Worm (Caenorhabditis elegans) whole organism, L2 larva: ENCODE data around the gene sru-9.
"Not testable (repeated sequence)": the region's sequence is repeated elsewhere in the genome, so short reads cannot be mapped to it uniquely, and the experiment has no call there.

Source experiments
- Y55F3AM.14 ChIP-seq: fragments of 200-800 bp; sonication (Bioruptor generic); optimal IDR thresholded peaks from 2 replicates; lab custom pipeline; 2018; ENCODE audit warnings: mild to moderate bottlenecking, missing genetic modification characterization, missing compliant biosample characterization
- ZK546.5 ChIP-seq: sonication (generic microtip); optimal IDR thresholded peaks from 2 replicates; lab custom pipeline; 2017; ENCODE audit warnings: missing biosample characterization, missing genetic modification characterization
- alr-1 ChIP-seq: fragments of 150-350 bp; optimal IDR thresholded peaks from 2 replicates; lab custom pipeline; 2014; ENCODE audit warnings: missing biosample characterization, missing genetic modification characterization
- ama-1 ChIP-seq: fragments of 150-350 bp; optimal IDR thresholded peaks from 2 replicates; lab custom pipeline; 2018; ENCODE audit warnings: inconsistent platforms
- ceh-16 ChIP-seq: fragments of 150-350 bp; optimal IDR thresholded peaks from 2 replicates; lab custom pipeline; 2014; ENCODE audit warnings: missing biosample characterization, missing genetic modification characterization
- ceh-82 ChIP-seq: fragments of 150-350 bp; optimal IDR thresholded peaks from 2 replicates; lab custom pipeline; 2014; ENCODE audit warnings: missing biosample characterization, missing genetic modification characterization
- crh-2 ChIP-seq: sonication (generic microtip); optimal IDR thresholded peaks from 2 replicates; lab custom pipeline; 2017; ENCODE audit warnings: missing biosample characterization, missing genetic modification characterization
- dmd-4 ChIP-seq: sonication (generic microtip); optimal IDR thresholded peaks from 2 replicates; lab custom pipeline; 2017; ENCODE audit warnings: missing biosample characterization, missing genetic modification characterization
- egl-27 ChIP-seq: sonication (generic microtip); optimal IDR thresholded peaks from 3 replicates; lab custom pipeline; 2017; ENCODE audit warnings: missing biosample characterization, missing genetic modification reagents, missing genetic modification characterization
- elt-1 ChIP-seq: fragments of 150-350 bp; optimal IDR thresholded peaks from 2 replicates; lab custom pipeline; 2014; ENCODE audit warnings: missing biosample characterization, missing genetic modification characterization
- fos-1 ChIP-seq: fragments of 150-350 bp; optimal IDR thresholded peaks from 2 replicates; lab custom pipeline; 2014; ENCODE audit warnings: missing biosample characterization, missing genetic modification characterization
- gmeb-1 ChIP-seq: fragments of 150-350 bp; optimal IDR thresholded peaks from 2 replicates; lab custom pipeline; 2014; ENCODE audit warnings: missing biosample characterization, missing genetic modification characterization
- lin-11 ChIP-seq: fragments of 150-350 bp; sonication (generic microtip); optimal IDR thresholded peaks from 2 replicates; lab custom pipeline; 2014; ENCODE audit warnings: missing biosample characterization, missing genetic modification characterization, inconsistent platforms, mixed read lengths
- lin-39 ChIP-seq: fragments of 150-350 bp; optimal IDR thresholded peaks from 2 replicates; lab custom pipeline; 2014; ENCODE audit warnings: missing biosample characterization, missing genetic modification reagents, missing genetic modification characterization
- lsy-2 ChIP-seq, 2 experiments: fragments of 150-350 bp in 1 of 2; sonication (generic microtip) in 1 of 2; optimal IDR thresholded peaks; 2 replicates each; lab custom pipeline; 2014 to 2017; ENCODE audit warnings: missing biosample characterization in 2 of 2, missing genetic modification characterization in 2 of 2
- mab-5 ChIP-seq: fragments of 150-350 bp; optimal IDR thresholded peaks from 2 replicates; lab custom pipeline; 2014; ENCODE audit warnings: missing biosample characterization, missing genetic modification characterization
- mbf-1 ChIP-seq: sonication (generic microtip); optimal IDR thresholded peaks from 2 replicates; lab custom pipeline; 2017; ENCODE audit warnings: missing biosample characterization, missing genetic modification characterization
- nhr-10 ChIP-seq: sonication (generic microtip); optimal IDR thresholded peaks from 2 replicates; lab custom pipeline; 2017; ENCODE audit warnings: missing biosample characterization, missing genetic modification characterization
- nhr-129 ChIP-seq: fragments of 150-350 bp; optimal IDR thresholded peaks from 2 replicates; lab custom pipeline; 2014; ENCODE audit warnings: missing biosample characterization, missing genetic modification characterization
- nhr-23 ChIP-seq: fragments of 150-350 bp; optimal IDR thresholded peaks from 2 replicates; lab custom pipeline; 2014; ENCODE audit warnings: missing biosample characterization, missing genetic modification reagents, missing genetic modification characterization
- nhr-237 ChIP-seq: fragments of 150-350 bp; optimal IDR thresholded peaks from 2 replicates; lab custom pipeline; 2014; ENCODE audit warnings: missing biosample characterization, missing genetic modification characterization
- nhr-25 ChIP-seq: fragments of 150-350 bp; sonication (generic microtip); optimal IDR thresholded peaks from 3 replicates; lab custom pipeline; 2014; ENCODE audit warnings: missing biosample characterization, missing genetic modification characterization
- nhr-6 ChIP-seq: fragments of 150-350 bp; optimal IDR thresholded peaks from 2 replicates; lab custom pipeline; 2014; ENCODE audit warnings: missing biosample characterization, missing genetic modification characterization
- sem-4 ChIP-seq: fragments of 150-350 bp; optimal IDR thresholded peaks from 2 replicates; lab custom pipeline; 2014; ENCODE audit warnings: missing biosample characterization, missing genetic modification reagents, missing genetic modification characterization
- skn-1 ChIP-seq: sonication (generic microtip); optimal IDR thresholded peaks from 2 replicates; lab custom pipeline; 2017; ENCODE audit warnings: missing biosample characterization, missing genetic modification characterization
- sma-9 ChIP-seq, 2 experiments: fragments of 150-350 bp in 1 of 2; sonication (generic microtip) in 1 of 2; optimal IDR thresholded peaks; 2 replicates each; lab custom pipeline; 2014 to 2016; ENCODE audit warnings: missing genetic modification characterization in 2 of 2, mild to moderate bottlenecking in 1 of 2, missing biosample characterization in 1 of 2, missing compliant biosample characterization in 1 of 2, missing genetic modification reagents in 1 of 2, moderate library complexity in 1 of 2
- snpc-4 ChIP-seq: fragments of 150-350 bp; optimal IDR thresholded peaks from 2 replicates; lab custom pipeline; 2014; ENCODE audit warnings: missing biosample characterization, missing genetic modification characterization
- unc-39 ChIP-seq: fragments of 150-350 bp; optimal IDR thresholded peaks from 2 replicates; lab custom pipeline; 2014; ENCODE audit warnings: missing biosample characterization, missing genetic modification characterization
- unc-55 ChIP-seq: fragments of 150-350 bp; sonication (generic microtip); optimal IDR thresholded peaks from 3 replicates; lab custom pipeline; 2014; ENCODE audit warnings: missing biosample characterization, missing genetic modification reagents, missing genetic modification characterization
- ztf-1 ChIP-seq: fragments of 200-800 bp; sonication (Bioruptor generic); conservative IDR thresholded peaks from 2 replicates; pipeline ENCODE4 v1.3.6; 2022; ENCODE audit warnings: missing genetic modification characterization, missing compliant biosample characterization
- ztf-4 ChIP-seq: fragments of 150-350 bp; optimal IDR thresholded peaks from 2 replicates; lab custom pipeline; 2014; ENCODE audit warnings: missing biosample characterization, missing genetic modification characterization

Gene sru-9

DNA sequence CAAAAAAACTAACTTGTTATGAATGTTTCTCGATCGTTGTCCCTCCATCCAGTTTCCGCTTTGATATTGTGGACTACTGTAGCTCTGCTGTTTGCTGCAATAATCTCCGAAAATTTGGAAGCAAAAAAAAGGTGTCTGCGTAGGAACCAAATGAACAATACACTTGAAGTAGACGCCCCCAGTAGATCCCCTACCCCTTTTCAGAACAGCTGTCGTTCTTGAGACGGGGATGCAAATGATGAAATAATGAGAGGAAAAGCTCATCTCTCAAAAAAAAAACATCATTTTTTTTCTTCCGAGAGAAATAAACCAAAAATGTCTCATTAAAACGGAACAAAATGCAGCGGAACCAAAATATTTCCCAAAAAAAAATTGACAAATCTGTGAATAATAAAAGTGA is 31.4 kb upstream of the sru-9 start:
- TF ChIP-seq nhr-10 (tag; lab: Kevin White, UChicago), result no peak
- peak; percentile 58 for TF ChIP-seq nhr-129 (tag; lab: Kevin White, UChicago)

DNA sequence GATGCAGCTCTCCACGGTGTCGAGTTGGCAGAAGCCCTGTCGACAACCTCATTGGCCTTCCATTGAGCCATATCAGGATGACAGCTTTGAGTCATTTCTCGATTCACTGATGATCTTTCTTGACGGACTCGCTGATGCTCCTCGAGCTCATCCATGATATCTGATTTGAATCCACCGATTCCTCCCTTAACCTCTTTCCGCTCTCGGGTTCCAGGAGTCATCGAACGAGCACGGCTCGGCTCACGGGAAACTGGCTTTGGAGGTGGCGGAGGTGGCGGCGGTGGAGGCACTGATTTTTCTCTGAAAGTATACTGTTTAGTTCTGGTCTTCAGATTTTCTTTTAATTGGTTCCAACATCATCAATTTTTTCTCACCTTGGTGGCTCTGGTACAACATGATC is 29.8 kb upstream of the sru-9 start:
- TF ChIP-seq sem-4, result no peak
- no peak for TF ChIP-seq snpc-4

DNA sequence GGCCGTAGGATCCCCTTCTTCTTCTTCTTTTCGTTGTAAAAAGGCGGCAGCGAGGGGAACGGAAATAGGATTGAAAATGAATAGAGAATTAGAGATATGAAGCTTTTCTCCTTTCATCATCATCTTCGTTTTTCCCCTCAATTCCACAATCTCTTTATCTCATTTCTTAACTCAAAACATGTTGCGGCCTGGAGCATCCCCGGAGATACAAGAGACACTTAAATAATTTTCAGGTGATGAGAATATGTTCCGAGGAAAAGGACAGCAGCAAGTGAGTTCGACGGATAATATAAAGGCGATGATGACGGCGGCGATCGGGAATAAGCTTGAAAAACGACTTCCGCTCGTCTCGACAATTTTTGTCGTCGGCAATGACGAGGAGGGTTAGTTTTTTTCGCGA is 27.2 kb upstream of the sru-9 start, which contains the start of the genes Y45F10B.13 and qui-1:
Y45F10B.13 (minus strand) TSS at position 101 of the 400 bp plus-strand sequence.
qui-1 (plus strand) TSS at position 233 of the 400 bp plus-strand sequence.
- peak; percentile 42 for TF ChIP-seq nhr-129 (tag; lab: Kevin White, UChicago)
- no peak for TF ChIP-seq ZK546.5 (tag; lab: Kevin White, UChicago)
- TF ChIP-seq, all 48 proteins: peak for 1

DNA sequence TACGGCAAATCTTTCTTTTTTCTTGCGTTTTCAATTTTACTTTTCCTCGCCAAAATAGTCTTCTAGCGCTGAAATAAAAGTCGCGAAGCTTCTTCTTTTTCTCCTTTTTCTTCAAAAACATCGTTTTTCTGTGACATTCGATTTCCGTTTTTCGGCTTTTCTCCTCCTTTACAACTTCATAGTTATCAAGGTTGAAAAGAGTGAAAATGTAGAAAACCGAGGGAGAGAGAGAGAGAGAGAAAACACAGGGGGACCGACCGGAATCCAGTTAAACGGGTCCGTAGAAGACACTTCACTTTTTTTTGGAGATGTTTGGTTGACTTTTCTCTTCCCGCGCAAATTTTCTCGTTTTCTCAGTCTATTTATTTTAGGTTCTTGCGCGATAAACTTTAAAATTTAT is 24.5 kb upstream of the sru-9 start:
- TF ChIP-seq nhr-10 (tag; lab: Kevin White, UChicago), result no peak
- no peak for TF ChIP-seq ceh-82 (tag; lab: Kevin White, UChicago)
- no peak for TF ChIP-seq skn-1 (tag; lab: Kevin White, UChicago)

DNA sequence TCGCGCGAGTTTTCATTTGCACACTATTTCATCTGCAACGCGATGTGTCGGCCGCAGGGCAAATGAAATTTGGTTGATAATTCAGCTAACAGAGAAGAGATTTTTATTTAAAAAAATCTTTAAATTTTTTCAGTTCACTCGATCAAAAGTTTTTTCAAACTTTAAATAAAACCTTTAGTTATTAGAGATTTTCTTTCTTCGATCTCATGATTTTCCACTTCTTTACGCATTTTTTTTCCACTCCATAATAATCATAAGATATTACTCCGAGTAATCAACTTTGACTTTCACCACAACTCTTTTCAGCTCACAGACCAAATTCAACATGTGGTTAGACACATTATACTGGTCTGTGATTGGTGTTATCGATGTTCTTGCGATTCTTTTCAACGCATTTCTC is 14.1 kb upstream of the sru-9 start, which contains the start of gene srd-10:
srd-10 (plus strand) TSS at position 301 of the 400 bp plus-strand sequence.
- TF ChIP-seq elt-1 (tag; lab: Kevin White, UChicago) (no peak), ZK546.5 (tag; lab: Kevin White, UChicago) (no peak), dmd-4 (tag; lab: Kevin White, UChicago) (no peak), nhr-6 (tag; lab: Kevin White, UChicago) (no peak), mab-5 (tag; lab: Kevin White, UChicago) (no peak), snpc-4 (no peak), ztf-4 (tag; lab: Kevin White, UChicago) (no peak), Y55F3AM.14 (no peak)

DNA sequence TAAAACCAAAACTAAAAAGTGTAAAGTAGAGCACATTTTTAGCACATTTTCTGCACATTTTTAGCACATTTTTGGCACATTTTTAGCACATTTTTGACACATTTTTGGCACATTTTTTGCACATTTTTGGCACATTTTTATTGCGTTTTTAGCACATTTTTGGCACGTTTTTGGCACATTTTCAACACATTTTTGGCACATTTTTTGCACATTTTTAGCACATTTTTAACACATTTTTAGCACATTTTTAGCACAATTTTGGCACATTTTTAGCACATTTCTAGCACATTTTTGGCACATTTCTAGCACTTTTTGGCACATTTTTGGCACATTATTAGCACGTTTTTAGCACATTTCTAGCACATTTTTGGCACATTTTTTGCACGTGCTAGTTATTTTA is 13.1 kb upstream of the sru-9 start:
- TF ChIP-seq ztf-1 (GFP tag; lab: Robert Waterston, UW) (no peak), ceh-82 (tag; lab: Kevin White, UChicago) (no peak), unc-39 (no peak)

DNA sequence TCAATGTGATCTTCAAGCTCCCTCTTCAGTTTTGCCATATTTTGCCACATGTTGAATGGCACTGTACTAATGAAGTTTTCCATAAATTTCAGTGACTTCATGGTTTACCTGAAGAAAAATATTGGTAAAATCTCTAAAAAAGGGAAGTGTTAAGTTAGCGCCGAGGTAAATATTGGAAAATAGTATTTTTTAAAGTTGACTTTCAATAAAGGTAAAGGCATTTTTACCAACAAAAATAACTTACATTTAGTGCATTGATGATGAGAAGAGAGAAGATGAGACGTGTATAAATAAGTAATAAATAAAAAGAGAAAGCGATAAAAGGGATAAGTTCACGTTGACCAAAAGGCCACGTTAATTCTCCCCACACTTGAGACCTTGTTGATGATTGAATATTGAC is 10.6 kb upstream of the sru-9 start, which contains the start of gene Y45F10B.8:
Y45F10B.8 (minus strand) TSS at position 101 of the 400 bp plus-strand sequence.
- TF ChIP-seq lsy-2 (tag; optimal IDR thresholded peaks at IDR 0.05; lab: Kevin White, UChicago); Y55F3AM.14; nhr-25: not testable (repeated sequence)

DNA sequence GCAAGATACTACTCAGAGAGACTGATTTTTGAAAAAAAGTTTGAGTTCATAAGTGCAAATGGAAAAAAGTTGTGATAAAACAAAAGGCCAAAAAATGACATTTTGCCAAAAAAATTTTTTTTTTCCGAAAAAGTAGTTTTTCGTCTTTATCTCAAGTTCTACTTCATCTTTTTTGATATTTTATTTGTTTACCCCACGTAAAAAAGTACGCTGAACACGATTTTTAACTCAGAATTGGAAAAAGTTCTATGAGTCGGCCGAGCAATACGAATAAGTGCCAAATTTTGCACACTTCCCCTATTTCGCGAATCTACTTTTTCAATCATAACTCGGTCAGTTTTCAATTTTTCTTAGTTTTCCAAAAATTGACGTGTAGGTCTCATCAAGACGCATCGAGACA is 9.8 kb upstream of the sru-9 start, which contains the start of gene sru-16:
sru-16 (plus strand) TSS at position 301 of the 400 bp plus-strand sequence.
- TF ChIP-seq crh-2 (tag; lab: Kevin White, UChicago); unc-55 (GFP tag; lab: Kevin White, UChicago); sem-4: not testable (repeated sequence)

DNA sequence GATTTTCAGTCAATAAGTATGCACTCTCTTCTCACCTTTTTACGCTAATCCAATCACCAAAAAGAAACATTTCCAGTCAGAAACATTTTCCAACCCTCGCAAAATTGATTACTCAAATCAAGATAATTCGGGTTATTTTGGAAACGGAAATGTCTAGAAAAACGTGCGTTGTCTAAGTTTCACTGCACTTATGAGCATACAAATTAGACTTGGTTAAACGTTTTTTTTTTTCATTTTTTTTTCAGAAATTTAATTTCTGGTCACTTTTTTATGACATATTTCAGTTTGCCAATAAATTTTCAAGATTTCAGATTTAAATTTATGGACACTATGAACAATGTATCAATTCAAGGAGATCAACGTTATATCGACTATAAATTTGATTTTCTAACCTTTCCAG is 5.9 kb upstream of the sru-9 start, which contains the start of gene sru-12:
sru-12 (plus strand) TSS at position 301 of the 400 bp plus-strand sequence.
- TF ChIP-seq nhr-23 (tag; lab: Kevin White, UChicago), result no peak
- TF ChIP-seq ama-1, result no peak
- TF ChIP-seq crh-2 (tag; lab: Kevin White, UChicago), result no peak
- TF ChIP-seq nhr-6 (tag; lab: Kevin White, UChicago), result no peak
- TF ChIP-seq nhr-10 (tag; lab: Kevin White, UChicago), result no peak
- TF ChIP-seq ztf-4 (tag; lab: Kevin White, UChicago), result no peak
- TF ChIP-seq alr-1, result no peak
- TF ChIP-seq sem-4, result no peak
- TF ChIP-seq, all 48 proteins: peak for 0

DNA sequence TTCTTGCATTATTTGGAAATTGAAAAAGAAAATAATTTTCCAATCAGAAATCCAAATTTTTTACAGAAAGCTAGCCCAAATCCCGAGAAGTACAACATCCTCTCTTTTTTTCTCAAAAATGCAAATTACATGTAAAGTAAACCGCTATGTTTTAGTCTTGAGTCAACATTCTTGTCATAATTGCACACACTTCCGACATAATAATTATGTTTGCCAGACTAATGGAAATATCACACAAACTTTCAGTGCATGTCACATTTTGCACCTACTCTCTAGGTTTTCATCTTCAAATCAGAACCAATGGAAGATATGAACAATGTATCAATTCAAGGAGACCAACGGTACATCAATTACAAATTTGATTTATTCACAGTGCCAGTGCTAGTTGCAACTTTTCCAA is 4.1 kb upstream of the sru-9 start, which contains the start of gene sru-11:
sru-11 (plus strand) TSS at position 301 of the 400 bp plus-strand sequence.
- TF ChIP-seq ceh-82 (tag; lab: Kevin White, UChicago) (no peak), lin-39 (tag; lab: Kevin White, UChicago) (no peak), ceh-16 (tag; lab: Kevin White, UChicago) (no peak), unc-39 (no peak), ztf-1 (GFP tag; lab: Robert Waterston, UW) (no peak), ztf-4 (tag; lab: Kevin White, UChicago) (no peak), ZK546.5 (tag; lab: Kevin White, UChicago) (no peak), sma-9 (GFP tag; optimal IDR thresholded peaks at IDR 0.05; lab: Kevin White, UChicago) (no peak), sma-9 (tag; optimal IDR thresholded peaks at IDR 0.05; lab: Kevin White, UChicago) (no peak), gmeb-1 (tag; lab: Kevin White, UChicago) (no peak), nhr-237 (tag; lab: Kevin White, UChicago) (no peak), egl-27 (tag; lab: Kevin White, UChicago) (no peak), mbf-1 (tag; lab: Kevin White, UChicago) (no peak), fos-1 (tag; lab: Kevin White, UChicago) (no peak), lin-11 (tag; lab: Kevin White, UChicago) (no peak), snpc-4 (no peak), unc-55 (GFP tag; lab: Kevin White, UChicago) (no peak)
